Worm (Caenorhabditis elegans): ENCODE results near the gene Y69A2AR.28.

The Y69A2AR.28 gene

DNA sequence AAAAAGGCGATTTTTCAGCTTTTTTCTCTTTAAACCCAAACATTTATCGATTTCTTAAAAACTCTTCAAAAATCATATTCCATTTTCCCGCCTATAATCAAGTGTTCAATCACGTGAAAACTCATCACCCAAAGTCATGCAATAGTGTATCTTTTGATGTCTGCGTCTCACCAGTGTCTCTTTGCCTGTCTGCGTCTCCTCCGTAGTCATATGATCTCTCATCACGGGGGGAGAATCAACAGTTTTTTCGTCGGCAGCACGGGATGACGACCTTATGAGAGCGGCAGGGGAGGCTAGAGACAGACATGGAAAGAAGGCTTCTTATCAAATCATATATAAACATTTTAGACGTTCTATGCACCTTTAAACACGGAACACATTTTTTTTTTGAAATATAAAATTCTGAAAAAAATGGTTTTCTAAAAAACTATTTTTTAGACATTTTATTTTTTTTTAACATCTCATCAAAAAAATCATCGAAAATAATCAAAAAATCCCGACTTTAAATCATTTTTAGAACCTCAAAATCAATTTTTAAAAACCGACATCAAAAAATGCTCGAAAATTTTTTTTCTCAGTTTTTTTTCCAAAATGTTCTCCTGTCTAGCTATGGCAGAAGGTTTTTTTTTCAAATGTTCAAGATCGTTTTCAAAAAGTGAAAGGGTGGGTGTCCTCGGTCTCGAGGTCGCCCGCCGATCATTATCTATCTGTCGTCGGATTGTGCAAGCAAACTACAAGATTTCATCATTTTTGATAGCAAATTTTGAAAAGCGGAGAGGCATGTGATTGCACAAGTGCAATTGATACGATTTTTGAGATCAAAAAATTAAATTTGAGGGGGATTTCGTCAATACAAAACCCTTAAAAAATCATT lies 10.6 kb downstream of the Y69A2AR.28 start:
- TF ChIP-seq nhr-111 (GFP tag; optimal IDR thresholded peaks at IDR 0.05), result no peak
- TF ChIP-seq ceh-20 (GFP tag; IDR thresholded peaks at IDR 0.05), result peak; percentile 99
- no peak for TF ChIP-seq zag-1 (tag; optimal IDR thresholded peaks at IDR 0.05)
- peak; percentile 60 for TF ChIP-seq pqm-1 (tag; optimal IDR thresholded peaks at IDR 0.05)
- peak; percentile 90 for TF ChIP-seq ztf-7 (tag; optimal IDR thresholded peaks at IDR 0.05)
- peak; percentile 78 to 94 for TF ChIP-seq hif-1 (tag; optimal IDR thresholded peaks at IDR 0.05)
- TF ChIP-seq rbr-2 (tag; optimal IDR thresholded peaks at IDR 0.05), result peak; percentile 86
- no peak for TF ChIP-seq ceh-32 (tag; optimal IDR thresholded peaks at IDR 0.05; ENCODE audit: poor library complexity)
- no peak for TF ChIP-seq ztf-11 (tag; optimal IDR thresholded peaks at IDR 0.05)
- TF ChIP-seq nhr-76 (tag; optimal IDR thresholded peaks at IDR 0.05), result peak; percentile 86
- 0 out of 2 replicates have a peak, but pooled peaks have one; percentile 17 for TF ChIP-seq F44E2.7 (GFP tag; IDR thresholded peaks at IDR 0.05)
- TF ChIP-seq T26A8.4 (GFP tag; IDR thresholded peaks at IDR 0.05), result peak; percentile 96
- peak; percentile 86 for TF ChIP-seq ama-1 (optimal IDR thresholded peaks at IDR 0.05)
- peak; percentile 100 for TF ChIP-seq dve-1 (tag; optimal IDR thresholded peaks at IDR 0.05; ENCODE audit: insufficient read depth)
- TF ChIP-seq nhr-6 (tag; optimal IDR thresholded peaks at IDR 0.05), result peak; percentile 94
- peak; percentile 97 for TF ChIP-seq aha-1 (tag)
- no peak for TF ChIP-seq daf-8 (GFP tag; IDR thresholded peaks at IDR 0.05)
- TF ChIP-seq madf-5 (GFP tag; IDR thresholded peaks at IDR 0.05), result peak; percentile 47 to 54; a peak in 1 of 4 replicates
- TF ChIP-seq ZK546.5 (tag; optimal IDR thresholded peaks at IDR 0.05), result no peak
- TF ChIP-seq dpl-1 (GFP tag; optimal IDR thresholded peaks at IDR 0.05), result peak; percentile 82
- TF ChIP-seq attf-4 (tag; optimal IDR thresholded peaks at IDR 0.05), result no peak
- peak; percentile 100 for TF ChIP-seq hlh-30 (tag; optimal IDR thresholded peaks at IDR 0.05; ENCODE audit: insufficient read depth)
- no peak for TF ChIP-seq lir-3 (tag; optimal IDR thresholded peaks at IDR 0.05)
- peak; percentile 99 for TF ChIP-seq mdt-29 (GFP tag; IDR thresholded peaks at IDR 0.05)
- 0 out of 2 replicates have a peak, but pooled peaks have one; percentile 37 for TF ChIP-seq ceh-44 (GFP tag; IDR thresholded peaks at IDR 0.05)
- peak; percentile 93 for TF ChIP-seq pha-4 (GFP tag; IDR thresholded peaks at IDR 0.05)
- TF ChIP-seq pha-4 (tag; optimal IDR thresholded peaks at IDR 0.05), result peak; percentile 94
- TF ChIP-seq dmd-9 (GFP tag; IDR thresholded peaks at IDR 0.05), result peak; percentile 83
- TF ChIP-seq nhr-41 (GFP tag; IDR thresholded peaks at IDR 0.05), result peak; percentile 90
- TF ChIP-seq ceh-62 (tag; optimal IDR thresholded peaks at IDR 0.05), result no peak
- no peak for TF ChIP-seq dmd-8 (GFP tag; IDR thresholded peaks at IDR 0.05)
- no peak for TF ChIP-seq ceh-82 (tag; optimal IDR thresholded peaks at IDR 0.05)
- peak; percentile 99 for TF ChIP-seq nhr-28 (tag; optimal IDR thresholded peaks at IDR 0.05)
- peak; percentile 96 for TF ChIP-seq nhr-102 (tag; optimal IDR thresholded peaks at IDR 0.05)
- TF ChIP-seq mdl-1 (tag; optimal IDR thresholded peaks at IDR 0.05), result peak; percentile 86 to 97
- peak; percentile 40 for TF ChIP-seq Y5F2A.4 (GFP tag; optimal IDR thresholded peaks at IDR 0.05)
- TF ChIP-seq daf-16 (GFP tag; optimal IDR thresholded peaks at IDR 0.05), result peak; percentile 59 to 90
- peak; percentile 97 for TF ChIP-seq daf-16 (tag; optimal IDR thresholded peaks at IDR 0.05)
- TF ChIP-seq daf-12 (tag; optimal IDR thresholded peaks at IDR 0.05), result no peak
- peak; percentile 88 for TF ChIP-seq lin-29 (GFP tag; IDR thresholded peaks at IDR 0.05)
- TF ChIP-seq nhr-237 (tag; optimal IDR thresholded peaks at IDR 0.05), result no peak
- TF ChIP-seq zip-2 (tag; optimal IDR thresholded peaks at IDR 0.05), result peak; percentile 84
- peak; percentile 95 for TF ChIP-seq lin-1 (GFP tag; IDR thresholded peaks at IDR 0.05)
- TF ChIP-seq php-3 (GFP tag; IDR thresholded peaks at IDR 0.05), result peak; percentile 94
- TF ChIP-seq F37D6.2 (tag; optimal IDR thresholded peaks at IDR 0.05), result peak; percentile 62
- peak; percentile 91 for TF ChIP-seq T20F7.1 (GFP tag; optimal IDR thresholded peaks at IDR 0.05)
- peak; percentile 65; the same call in 1 of the 2 replicates for TF ChIP-seq ZK337.2 (GFP tag; IDR thresholded peaks at IDR 0.05)
- peak; percentile 77 for TF ChIP-seq Y105C5A.15 (GFP tag; IDR thresholded peaks at IDR 0.05)
- peak; percentile 90 for TF ChIP-seq spr-1 (tag; optimal IDR thresholded peaks at IDR 0.05)
- TF ChIP-seq nhr-10 (tag; optimal IDR thresholded peaks at IDR 0.05), result peak; percentile 91
- TF ChIP-seq fos-1 (tag; optimal IDR thresholded peaks at IDR 0.05), result peak; percentile 46
